Worm (Caenorhabditis elegans) whole organism, late embryonic: ENCODE measurements around the gene R160.6.

Experiments used
- ceh-30 ChIP-seq: fragments of 150-350 bp; optimal IDR thresholded peaks from 2 replicates; lab custom pipeline; 2014; ENCODE audit warnings: missing biosample characterization, missing genetic modification characterization
- dmd-4 ChIP-seq: sonication (generic microtip); optimal IDR thresholded peaks from 2 replicates; lab custom pipeline; 2016; ENCODE audit warnings: borderline replicate concordance, missing genetic modification characterization, missing compliant biosample characterization
- pha-4 ChIP-seq: fragments of 150-350 bp; optimal IDR thresholded peaks from 2 replicates; lab custom pipeline; 2018; ENCODE audit warnings: missing biosample characterization, missing genetic modification reagents, missing genetic modification characterization
- tbx-7 ChIP-seq: sonication (generic microtip); optimal IDR thresholded peaks from 2 replicates; lab custom pipeline; 2016; ENCODE audit warnings: missing genotype, missing genetic modification characterization, missing compliant biosample characterization
- unc-3 ChIP-seq, 2 experiments: fragments of 200-800 bp in 1 of 2; sonication (Bioruptor generic) in 1 of 2; sonication (generic microtip) in 1 of 2; conservative IDR thresholded peaks in 1 of 2; optimal IDR thresholded peaks in 1 of 2; 2 replicates each; pipeline versions ENCODE4 v1.3.6 to Lab custom; 2016 to 2022; ENCODE audit warnings: missing compliant biosample characterization in 2 of 2, missing genetic modification characterization in 2 of 2, missing genetic modification reagents in 1 of 2

ce11 chrX:4357467-4357866 lies 15.6 kb downstream of the R160.6 start, which contains the start of gene F14H12.6:
- TF ChIP-seq ceh-30 (tag; lab: Kevin White, UChicago) (no peak), dmd-4 (tag; lab: Kevin White, UChicago) (no peak), tbx-7 (no peak), unc-3 (GFP tag; conservative IDR thresholded peaks at IDR 0.05; lab: Robert Waterston, UW) (no peak), unc-3 (tag; optimal IDR thresholded peaks at IDR 0.05; lab: Kevin White, UChicago) (no peak), pha-4 (no peak)
